Worm (Caenorhabditis elegans) whole organism, L2 larva: ENCODE results near the gene T07G12.2.

ENCODE experiments used
- ama-1 ChIP-seq: fragments of 150-350 bp; optimal IDR thresholded peaks from 2 replicates; lab custom pipeline; 2018; ENCODE audit warnings: inconsistent platforms
- blmp-1 ChIP-seq: sonication (generic microtip); optimal IDR thresholded peaks from 2 replicates; lab custom pipeline; 2017; ENCODE audit warnings: missing genetic modification characterization, mild to moderate bottlenecking, missing compliant biosample characterization, antibody characterized with exemption, moderate library complexity; ENCODE audit not compliant: insufficient read depth
- nhr-237 ChIP-seq: fragments of 150-350 bp; optimal IDR thresholded peaks from 2 replicates; lab custom pipeline; 2014; ENCODE audit warnings: missing biosample characterization, missing genetic modification characterization
- snpc-4 ChIP-seq: fragments of 150-350 bp; optimal IDR thresholded peaks from 2 replicates; lab custom pipeline; 2014; ENCODE audit warnings: missing biosample characterization, missing genetic modification characterization
- unc-62 ChIP-seq: fragments of 150-350 bp; optimal IDR thresholded peaks from 2 replicates; lab custom pipeline; 2014; ENCODE audit warnings: missing biosample characterization, missing genetic modification reagents, missing genetic modification characterization
- ztf-11 ChIP-seq: sonication (generic microtip); optimal IDR thresholded peaks from 2 replicates; lab custom pipeline; 2017; ENCODE audit warnings: missing biosample characterization, missing genetic modification characterization

ce11 chrIV:10574471-10574870 is 44.0 kb downstream of the T07G12.2 start:
- no peak for TF ChIP-seq snpc-4
- no peak for TF ChIP-seq nhr-237
- TF ChIP-seq unc-62 (GFP tag; lab: Kevin White, UChicago), result no peak
- no peak for TF ChIP-seq ztf-11 (tag; lab: Kevin White, UChicago)
- TF ChIP-seq blmp-1, result no peak
- no peak for TF ChIP-seq ama-1 (lab: Kevin White, UChicago)
